Worm (Caenorhabditis elegans): ENCODE results near the gene tomm-20.

The tomm-20 gene

DNA sequence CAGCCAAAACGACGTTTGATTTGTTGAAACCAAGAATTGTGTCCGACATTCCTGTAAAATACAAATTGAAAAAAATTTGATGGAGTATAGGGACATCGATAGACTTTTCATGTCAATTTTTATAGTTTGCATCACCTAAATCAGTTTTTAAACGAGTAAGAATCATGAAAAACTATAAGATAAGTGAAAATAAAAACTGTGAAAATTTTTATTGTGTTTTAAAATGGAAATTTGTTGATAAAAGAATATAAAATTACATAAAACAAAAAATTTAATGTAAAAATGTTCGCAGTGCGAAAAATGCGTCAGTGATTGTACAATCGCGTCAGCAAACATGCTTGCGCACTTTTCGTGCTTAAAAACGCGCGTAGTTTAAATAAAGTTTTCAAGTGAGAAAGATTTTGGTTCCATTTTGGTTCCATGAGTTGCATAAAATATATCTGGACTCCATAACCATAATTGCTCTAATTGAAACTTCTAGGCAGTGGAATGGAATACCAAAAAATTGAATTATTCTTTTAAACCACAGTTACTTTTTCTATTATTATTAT lies at the start of gene tomm-20:
Gene tomm-20 (minus strand): TSS at position 51 of the 551 bp plus-strand sequence.
- TF ChIP-seq nhr-43 (tag; optimal IDR thresholded peaks at IDR 0.05; ENCODE audit: poor library complexity, severe bottlenecking) = peak; percentile 95
- TF ChIP-seq nhr-237 (tag; optimal IDR thresholded peaks at IDR 0.05) = no peak
- no peak for TF ChIP-seq elt-3 (tag; optimal IDR thresholded peaks at IDR 0.05)
- TF ChIP-seq mml-1 (tag; optimal IDR thresholded peaks at IDR 0.05) = no peak
- peak; percentile 57 for TF ChIP-seq aly-2 (tag; optimal IDR thresholded peaks at IDR 0.05)
- no peak for TF ChIP-seq zag-1 (tag; optimal IDR thresholded peaks at IDR 0.05)
- TF ChIP-seq daf-12 (tag; optimal IDR thresholded peaks at IDR 0.05) = no peak
- TF ChIP-seq nhr-28 (tag; optimal IDR thresholded peaks at IDR 0.05) = peak; percentile 58
- TF ChIP-seq unc-62 (GFP tag; optimal IDR thresholded peaks at IDR 0.05) = no peak
- peak; percentile 86 for TF ChIP-seq snpc-4 (tag; optimal IDR thresholded peaks at IDR 0.05)
- no peak for TF ChIP-seq ceh-9 (tag; optimal IDR thresholded peaks at IDR 0.05)
- peak; percentile 19 for TF ChIP-seq unc-39 (tag; optimal IDR thresholded peaks at IDR 0.05)
- TF ChIP-seq nhr-23 (tag; optimal IDR thresholded peaks at IDR 0.05) = peak; percentile 97
- TF ChIP-seq egl-5 (tag; optimal IDR thresholded peaks at IDR 0.05) = peak; percentile 83
- TF ChIP-seq lin-39 (tag; optimal IDR thresholded peaks at IDR 0.05) = peak; percentile 66
- no peak for TF ChIP-seq fos-1 (tag; optimal IDR thresholded peaks at IDR 0.05)
- TF ChIP-seq nhr-25 (tag; optimal IDR thresholded peaks at IDR 0.05) = peak; percentile 87
- TF ChIP-seq fkh-10 (GFP tag; optimal IDR thresholded peaks at IDR 0.05) = peak; percentile 66
- TF ChIP-seq sea-2 (GFP tag; optimal IDR thresholded peaks at IDR 0.05) = no peak
- peak; percentile 91 for TF ChIP-seq lsy-12 (tag; optimal IDR thresholded peaks at IDR 0.05)
- TF ChIP-seq ceh-82 (tag; optimal IDR thresholded peaks at IDR 0.05) = peak; percentile 64
- peak; percentile 87 for TF ChIP-seq R02D3.7 (tag; optimal IDR thresholded peaks at IDR 0.05)
- peak; percentile 91 for TF ChIP-seq nfya-1 (tag; optimal IDR thresholded peaks at IDR 0.05; ENCODE audit: insufficient read depth)
- TF ChIP-seq pqm-1 (tag; optimal IDR thresholded peaks at IDR 0.05) = peak; percentile 70
- TF ChIP-seq nhr-12 (tag; optimal IDR thresholded peaks at IDR 0.05) = no peak
- TF ChIP-seq hmg-11 (tag; optimal IDR thresholded peaks at IDR 0.05) = peak; percentile 70
- TF ChIP-seq nhr-76 (tag; optimal IDR thresholded peaks at IDR 0.05) = no peak
- no peak for TF ChIP-seq eor-1 (tag; optimal IDR thresholded peaks at IDR 0.05)
- no peak for TF ChIP-seq fkh-2 (tag; optimal IDR thresholded peaks at IDR 0.05)
- TF ChIP-seq nhr-11 (tag; optimal IDR thresholded peaks at IDR 0.05) = peak; percentile 53
- TF ChIP-seq ztf-4 (tag; optimal IDR thresholded peaks at IDR 0.05) = peak; percentile 49
- peak; percentile 60 for TF ChIP-seq skn-1 (tag; optimal IDR thresholded peaks at IDR 0.05)
- peak; percentile 70 for TF ChIP-seq nhr-77 (tag; optimal IDR thresholded peaks at IDR 0.05)
- peak; percentile 90 for TF ChIP-seq tbx-2 (tag; optimal IDR thresholded peaks at IDR 0.05)
- peak; percentile 95 for TF ChIP-seq pha-4 (tag; optimal IDR thresholded peaks at IDR 0.05)
- TF ChIP-seq ceh-16 (tag; optimal IDR thresholded peaks at IDR 0.05) = no peak
- peak; percentile 36 for TF ChIP-seq egl-27 (tag; optimal IDR thresholded peaks at IDR 0.05)
- TF ChIP-seq elt-1 (tag; optimal IDR thresholded peaks at IDR 0.05) = peak; percentile 29
- TF ChIP-seq ZK546.5 (tag; optimal IDR thresholded peaks at IDR 0.05) = peak; percentile 32
- no peak for TF ChIP-seq mdl-1 (tag; optimal IDR thresholded peaks at IDR 0.05)
- TF ChIP-seq elt-2 (tag; optimal IDR thresholded peaks at IDR 0.05) = peak; percentile 69
- TF ChIP-seq lin-15B (tag; optimal IDR thresholded peaks at IDR 0.05) = peak; percentile 88
- no peak for TF ChIP-seq nhr-67 (tag; optimal IDR thresholded peaks at IDR 0.05)
- TF ChIP-seq ceh-28 (tag; optimal IDR thresholded peaks at IDR 0.05) = peak; percentile 69
- TF ChIP-seq ztf-11 (tag; optimal IDR thresholded peaks at IDR 0.05) = no peak
- TF ChIP-seq jun-1 (tag; optimal IDR thresholded peaks at IDR 0.05) = peak; percentile 73
- peak; percentile 67 for TF ChIP-seq ama-1 (optimal IDR thresholded peaks at IDR 0.05)

Data from whole organism, L3 larva.